Fruit fly (Drosophila melanogaster): ENCODE data around the gene CG4293.

The CG4293 gene

DNA sequence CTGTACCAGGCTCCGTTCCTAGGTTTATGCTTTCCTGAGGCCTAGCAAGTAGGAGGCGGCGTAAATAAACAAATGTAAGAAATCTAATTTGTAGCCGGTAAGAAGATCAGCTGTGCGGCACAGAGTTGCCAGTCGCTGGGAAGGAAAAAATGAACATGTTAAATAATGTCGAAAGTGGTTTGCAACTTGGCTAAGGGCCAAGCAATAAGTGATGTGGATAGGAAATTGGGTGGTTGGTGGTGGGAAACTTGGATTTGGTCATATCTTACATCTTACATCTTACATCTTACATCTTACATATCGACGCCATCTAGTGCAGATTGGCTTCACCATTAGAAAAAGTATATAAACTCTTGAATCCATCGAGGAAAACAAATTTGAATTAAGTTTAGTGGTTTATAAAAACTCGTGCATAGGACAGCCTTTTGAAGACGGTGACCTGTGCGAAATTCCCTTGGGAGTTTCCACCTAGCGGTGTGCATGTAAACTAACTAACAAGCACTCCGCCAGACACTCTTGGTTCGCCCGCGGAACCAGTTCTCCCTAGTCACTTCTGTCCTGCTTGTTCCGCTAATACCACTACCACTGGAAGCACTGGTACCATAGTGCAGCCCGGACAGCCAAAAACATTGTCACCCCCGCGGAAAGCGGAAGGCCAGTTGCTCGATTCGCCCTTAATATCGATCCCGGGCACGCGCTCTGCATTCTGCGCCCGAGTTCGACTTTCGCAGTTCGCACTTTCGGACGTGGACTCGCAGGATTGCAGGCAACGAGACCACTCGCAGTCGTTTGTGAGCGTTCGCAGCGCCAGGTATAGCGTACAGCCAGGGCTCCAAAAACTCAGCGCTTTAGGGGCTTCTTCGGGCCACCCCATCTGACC lies at the start of gene CG4293, which contains the start of gene Appl:
CG4293 (minus strand) TSS at position 568 of the 880 bp plus-strand sequence.
Appl (plus strand) TSS at position 778 of the 880 bp plus-strand sequence.
- TF ChIP-seq CG6808 (GFP tag; optimal IDR thresholded peaks at IDR 0.05) (peak; percentile 40), CG11902 (GFP tag; optimal IDR thresholded peaks at IDR 0.05) (no peak), CG10669 (GFP tag; optimal IDR thresholded peaks at IDR 0.05) (no peak), Eip78C (GFP tag) (peak; percentile 40), CG9139 (GFP tag; optimal IDR thresholded peaks at IDR 0.05) (no peak), eg (GFP tag; IDR thresholded peaks at IDR 0.05) (0 out of 3 replicates have a peak, but pooled peaks have one; percentile 30)

DNA sequence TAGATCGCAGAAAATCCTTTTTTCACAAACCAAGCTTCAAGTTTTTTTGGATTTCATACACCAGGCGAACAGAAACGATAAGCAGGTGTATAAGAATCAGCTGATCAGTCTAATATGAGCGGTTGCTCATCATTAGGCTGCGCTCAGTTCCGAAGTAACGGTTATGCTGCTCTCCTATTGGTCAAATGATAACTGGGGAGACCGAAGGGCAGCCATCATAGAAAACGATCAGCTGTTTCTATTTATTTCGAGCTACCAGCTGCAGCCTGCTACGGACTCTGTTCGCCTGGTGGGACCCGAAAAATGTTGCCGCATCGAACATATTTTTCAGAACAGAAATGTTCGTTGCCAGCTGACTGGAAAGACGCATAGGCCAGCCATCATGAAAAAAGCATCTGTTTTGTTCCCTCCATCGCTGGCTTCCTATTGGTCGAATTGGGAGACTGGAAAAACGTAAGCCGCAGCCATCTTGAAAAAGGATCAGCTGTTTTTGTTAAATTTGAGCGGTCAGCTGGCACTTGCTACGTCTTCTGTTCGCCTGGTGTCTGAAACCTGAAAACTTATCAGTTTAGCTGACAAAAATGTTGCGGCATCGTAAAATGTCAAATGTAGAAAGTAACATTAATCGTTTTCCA lies 16.4 kb upstream of the CG4293 start:
- no peak for TF ChIP-seq CG34406 (GFP tag; optimal IDR thresholded peaks at IDR 0.05)
- no peak for TF ChIP-seq fkh (GFP tag; optimal IDR thresholded peaks at IDR 0.05)
- no peak for TF ChIP-seq net (GFP tag; optimal IDR thresholded peaks at IDR 0.05)
- TF ChIP-seq Lpt (GFP tag; optimal IDR thresholded peaks at IDR 0.05): no peak
- no peak for TF ChIP-seq CG3032 (tag; optimal IDR thresholded peaks at IDR 0.05)
- TF ChIP-seq dsx (GFP tag; optimal IDR thresholded peaks at IDR 0.05; ENCODE audit: poor library complexity, severe bottlenecking): no peak
- TF ChIP-seq CG4318 (GFP tag; optimal IDR thresholded peaks at IDR 0.05): no peak
- no peak for TF ChIP-seq CG6792 (GFP tag; optimal IDR thresholded peaks at IDR 0.05)

DNA sequence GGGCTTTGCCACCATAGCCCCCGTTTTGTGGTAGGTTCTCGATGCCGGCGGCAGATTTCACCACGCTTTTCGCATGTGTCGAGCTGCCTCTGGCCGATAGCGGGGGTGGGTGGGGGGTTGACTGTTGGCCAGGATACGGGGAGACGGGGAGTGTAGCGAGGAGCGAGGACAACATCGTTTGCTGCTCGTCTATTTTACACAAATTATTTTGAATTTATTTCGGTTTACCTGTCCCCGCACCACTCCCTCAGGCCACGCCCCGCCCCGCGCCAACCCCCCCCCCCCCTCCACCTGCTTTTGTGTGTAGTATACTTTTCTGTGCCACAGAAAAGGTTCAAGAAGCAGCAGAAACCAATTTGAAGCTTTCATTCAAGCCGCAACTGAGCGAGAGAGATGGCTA lies 12.0 kb upstream of the CG4293 start:
- TF ChIP-seq Gug (GFP tag; IDR thresholded peaks at IDR 0.05) (no peak), CG3919 (GFP tag; optimal IDR thresholded peaks at IDR 0.05) (no peak), esn (GFP tag; optimal IDR thresholded peaks at IDR 0.05) (no peak)

DNA sequence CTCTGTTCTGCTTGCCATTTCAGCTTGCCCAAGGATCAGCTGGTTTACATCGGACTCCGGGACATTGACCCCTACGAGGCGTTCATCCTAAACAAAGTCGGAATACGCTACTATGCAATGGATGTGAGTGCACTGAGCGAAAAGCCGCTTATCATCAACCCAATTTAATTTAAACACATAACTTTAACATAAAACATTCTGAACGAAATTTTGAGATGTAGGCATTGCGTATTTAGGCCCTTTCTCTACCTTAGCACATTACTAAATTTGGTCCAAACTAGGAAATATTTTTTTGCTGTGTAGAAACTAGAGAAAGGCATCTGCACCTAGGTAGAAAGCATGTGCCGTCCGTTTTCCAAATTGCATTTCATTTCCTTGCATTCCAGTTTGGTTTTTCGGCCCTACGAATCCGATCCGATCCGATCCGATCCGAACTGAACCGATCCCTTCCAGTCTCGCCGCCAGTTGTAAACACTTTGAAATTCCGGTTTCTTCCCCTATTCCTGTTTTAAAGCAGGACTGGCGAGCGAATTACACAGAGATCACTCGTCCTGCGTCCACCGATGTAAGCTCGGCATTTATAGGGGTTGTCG lies 3.5 kb downstream of the CG4293 start:
- TF ChIP-seq Sox102F (GFP tag; optimal IDR thresholded peaks at IDR 0.05) (no peak), Eip78C (GFP tag) (peak; percentile 47)

DNA sequence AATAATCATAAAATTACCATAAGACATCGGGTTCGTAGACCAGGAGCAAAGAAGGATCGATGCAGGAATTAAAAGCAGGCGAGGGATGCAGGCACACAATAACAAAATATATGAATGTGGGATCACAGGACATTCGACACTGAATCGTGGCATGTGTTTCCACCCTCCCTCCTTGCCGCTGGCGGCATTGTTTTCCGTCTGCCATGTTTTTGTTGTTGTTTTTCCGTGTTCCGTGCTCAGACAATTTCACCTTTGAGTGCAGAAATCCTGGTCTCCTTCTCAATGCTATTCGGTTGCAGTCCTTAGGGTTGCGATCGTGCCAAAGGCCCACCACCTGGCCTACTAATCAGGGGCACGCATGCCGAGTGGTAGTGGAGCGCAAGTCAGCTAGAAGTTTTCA lies 4.5 kb downstream of the CG4293 start:
- TF ChIP-seq Eip75B (GFP tag; optimal IDR thresholded peaks at IDR 0.05) (no peak), Smox (GFP tag; optimal IDR thresholded peaks at IDR 0.05) (no peak), lz (GFP tag; optimal IDR thresholded peaks at IDR 0.05) (no peak), eg (GFP tag; IDR thresholded peaks at IDR 0.05) (no peak), CG1621 (tag; optimal IDR thresholded peaks at IDR 0.05) (no peak), Met (GFP tag; optimal IDR thresholded peaks at IDR 0.05) (no peak), achi (GFP tag; optimal IDR thresholded peaks at IDR 0.05) (no peak), salr (GFP tag; optimal IDR thresholded peaks at IDR 0.05) (no peak), CG34406 (GFP tag; optimal IDR thresholded peaks at IDR 0.05) (no peak), CG6792 (GFP tag; optimal IDR thresholded peaks at IDR 0.05) (no peak)

DNA sequence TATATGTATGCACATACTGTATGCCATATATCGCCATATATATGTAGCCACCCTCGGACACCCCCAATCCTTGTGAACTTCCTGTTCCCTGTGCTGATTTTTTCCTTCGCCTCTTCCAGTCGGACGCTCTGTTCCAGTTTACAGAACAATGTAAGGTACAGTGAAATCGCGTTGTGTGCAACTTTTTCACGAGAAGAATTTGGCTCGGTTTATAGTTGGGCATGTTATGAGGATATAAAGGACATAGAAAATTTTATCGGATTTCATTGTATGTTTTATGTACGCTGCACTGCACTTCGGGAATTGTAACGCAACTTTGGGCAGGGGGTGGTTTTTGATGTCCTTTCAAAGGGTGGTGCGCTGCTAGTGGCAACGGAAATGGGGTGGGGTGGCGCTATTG lies 5.8 kb downstream of the CG4293 start:
- TF ChIP-seq acj6 (GFP tag; optimal IDR thresholded peaks at IDR 0.05): no peak
- no peak for TF ChIP-seq CG31627 (GFP tag; optimal IDR thresholded peaks at IDR 0.05)
- TF ChIP-seq CG3919 (GFP tag; optimal IDR thresholded peaks at IDR 0.05): peak; percentile 11
- TF ChIP-seq CG10669 (GFP tag; optimal IDR thresholded peaks at IDR 0.05): no peak
- no peak for TF ChIP-seq pdm3 (GFP tag; optimal IDR thresholded peaks at IDR 0.05)
- TF ChIP-seq Eip78C (GFP tag): peak; percentile 41
- peak; percentile 10 for TF ChIP-seq CG32006 (GFP tag; optimal IDR thresholded peaks at IDR 0.05)
- no peak for TF ChIP-seq CG8632 (GFP tag; optimal IDR thresholded peaks at IDR 0.05)
- no peak for TF ChIP-seq Eip93F (GFP tag; optimal IDR thresholded peaks at IDR 0.05)
- TF ChIP-seq esn (GFP tag; optimal IDR thresholded peaks at IDR 0.05): peak; percentile 23
- TF ChIP-seq CG3032 (tag; optimal IDR thresholded peaks at IDR 0.05): no peak
- no peak for TF ChIP-seq CG11294 (GFP tag; IDR thresholded peaks at IDR 0.05)
- no peak for TF ChIP-seq CG8319 (GFP tag; optimal IDR thresholded peaks at IDR 0.05)
- peak; percentile 34; the same call in 1 of the 3 replicates for TF ChIP-seq CG6163 (GFP tag; IDR thresholded peaks at IDR 0.05)
- TF ChIP-seq achi (GFP tag; optimal IDR thresholded peaks at IDR 0.05): no peak
- peak; percentile 39 for TF ChIP-seq dsx (GFP tag; optimal IDR thresholded peaks at IDR 0.05; ENCODE audit: poor library complexity, severe bottlenecking)
- no peak for TF ChIP-seq OdsH (GFP tag; optimal IDR thresholded peaks at IDR 0.05)

Measured in whole organism, prepupa.